Worm (Caenorhabditis elegans): ENCODE results near the gene F35H10.6.

F35H10.6 gene

DNA sequence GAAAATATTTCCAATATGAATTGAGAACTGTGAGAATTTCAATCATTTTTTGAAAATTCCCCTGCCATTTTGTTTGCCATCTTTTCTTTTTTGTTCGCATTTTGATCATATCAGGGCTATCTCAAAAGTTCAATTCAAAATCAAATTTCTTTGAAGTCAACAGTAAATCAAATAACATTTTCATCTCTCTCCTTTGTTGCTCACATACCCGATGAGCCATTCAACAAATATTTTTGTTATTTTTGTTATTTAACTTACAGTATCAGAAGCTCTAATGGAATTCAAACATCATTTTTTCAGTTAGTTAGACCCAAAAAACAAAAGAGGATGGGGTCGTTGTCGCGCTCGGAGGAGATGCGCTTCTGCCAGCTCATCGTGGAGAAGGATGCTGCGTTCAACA lies 3.9 kb downstream of the F35H10.6 start, which contains the start of gene vha-5:
TSS of gene vha-5 (plus strand) at position 301 of the 400 bp plus-strand sequence.
- TF ChIP-seq tbp1 (GFP tag; optimal IDR thresholded peaks at IDR 0.05) = no peak
- TF ChIP-seq D2030.7 (GFP tag; IDR thresholded peaks at IDR 0.05) = no peak
- TF ChIP-seq tbx-9 (tag; optimal IDR thresholded peaks at IDR 0.05; ENCODE audit: borderline replicate concordance) = no peak
- TF ChIP-seq attf-3 (GFP tag; conservative IDR thresholded peaks at IDR 0.05) = no peak
- no peak for TF ChIP-seq cebp-2 (GFP tag; IDR thresholded peaks at IDR 0.05)
- no peak for TF ChIP-seq ceh-79 (tag; optimal IDR thresholded peaks at IDR 0.05)
- no peak for TF ChIP-seq nhr-27 (tag; optimal IDR thresholded peaks at IDR 0.05)
- TF ChIP-seq B0336.3 (GFP tag; IDR thresholded peaks at IDR 0.05) = no peak
- no peak for TF ChIP-seq Y53F4B.3 (GFP tag; IDR thresholded peaks at IDR 0.05)
- TF ChIP-seq sdz-38 (tag; optimal IDR thresholded peaks at IDR 0.05) = no peak
- TF ChIP-seq B0019.2 (GFP tag; conservative IDR thresholded peaks at IDR 0.05) = no peak
- TF ChIP-seq ztf-6 (GFP tag; IDR thresholded peaks at IDR 0.05) = no peak
- no peak for TF ChIP-seq let-526 (GFP tag; IDR thresholded peaks at IDR 0.05)

DNA sequence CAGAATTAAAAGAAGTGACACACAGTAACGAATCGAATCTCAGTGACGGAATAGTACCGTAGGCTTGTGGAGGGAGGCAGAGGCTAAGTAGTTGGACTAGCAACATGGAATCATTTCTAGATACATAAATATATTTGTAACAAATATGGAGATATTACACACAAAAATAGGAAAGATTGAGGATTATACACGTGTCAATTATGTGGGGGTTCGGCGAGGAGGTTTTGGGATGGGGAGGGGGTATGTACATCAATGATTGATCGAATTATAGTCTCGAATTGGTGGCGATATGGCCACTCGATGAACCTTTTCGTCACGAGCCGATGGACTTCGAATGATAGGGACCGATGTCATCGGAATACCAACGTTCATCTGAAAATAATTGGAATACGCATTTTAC lies 7.7 kb downstream of the F35H10.6 start:
- peak; percentile 59 for TF ChIP-seq repo-1 (tag; optimal IDR thresholded peaks at IDR 0.05)
- no peak for TF ChIP-seq him-1 (tag; optimal IDR thresholded peaks at IDR 0.05)
- no peak for TF ChIP-seq aptf-3 (GFP tag; IDR thresholded peaks at IDR 0.05)
- TF ChIP-seq die-1 (tag; optimal IDR thresholded peaks at IDR 0.05) = no peak

DNA sequence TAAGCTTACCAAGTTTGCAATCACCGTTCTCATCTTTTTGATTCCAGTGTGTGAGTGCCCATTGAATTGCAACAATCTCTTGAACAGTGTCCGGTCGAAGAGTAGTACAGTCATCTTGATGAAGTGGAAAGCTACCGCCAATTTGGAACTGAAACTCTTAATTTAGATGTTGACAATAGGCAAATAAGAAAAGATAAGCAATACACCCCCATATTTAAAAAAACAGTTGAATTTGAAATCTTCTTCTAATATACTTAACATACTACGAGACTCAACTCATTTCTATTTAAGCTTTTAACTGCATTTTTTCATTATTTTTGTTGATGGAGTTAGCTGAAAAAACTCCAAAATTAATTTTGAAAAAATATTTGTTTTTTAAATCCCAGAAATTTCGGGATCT lies 12.4 kb downstream of the F35H10.6 start:
- no peak for TF ChIP-seq Y79H2A.3 (GFP tag; conservative IDR thresholded peaks at IDR 0.05)
- TF ChIP-seq ztf-25 (GFP tag; IDR thresholded peaks at IDR 0.05) = no peak
- no peak for TF ChIP-seq Y53G8AR.9 (GFP tag; conservative IDR thresholded peaks at IDR 0.05)
- TF ChIP-seq snpc-1.1 (tag; optimal IDR thresholded peaks at IDR 0.05; ENCODE audit: insufficient read depth) = no peak
- no peak for TF ChIP-seq lsl-1 (GFP tag; optimal IDR thresholded peaks at IDR 0.05)
- TF ChIP-seq tbp1 (GFP tag; optimal IDR thresholded peaks at IDR 0.05) = no peak
- TF ChIP-seq rpc-1 (optimal IDR thresholded peaks at IDR 0.05) = no peak
- no peak for TF ChIP-seq rpc-1 (tag; optimal IDR thresholded peaks at IDR 0.05)
- no peak for TF ChIP-seq die-1 (tag; optimal IDR thresholded peaks at IDR 0.05)
- TF ChIP-seq unc-130 (GFP tag; optimal IDR thresholded peaks at IDR 0.05) = no peak
- no peak for TF ChIP-seq bed-2 (GFP tag; IDR thresholded peaks at IDR 0.05)
- TF ChIP-seq ets-4 (GFP tag; optimal IDR thresholded peaks at IDR 0.05) = no peak
- TF ChIP-seq ztf-18 (tag; optimal IDR thresholded peaks at IDR 0.05) = no peak
- TF ChIP-seq sptf-2 (GFP tag; optimal IDR thresholded peaks at IDR 0.05) = no peak
- no peak for TF ChIP-seq Y95B8A.8 (GFP tag; IDR thresholded peaks at IDR 0.05)
- no peak for TF ChIP-seq madf-8 (GFP tag; conservative IDR thresholded peaks at IDR 0.05)
- TF ChIP-seq F55B11.4 (tag; optimal IDR thresholded peaks at IDR 0.05; ENCODE audit: borderline replicate concordance, insufficient read depth) = no peak
- no peak for TF ChIP-seq hlh-26 (GFP tag; conservative IDR thresholded peaks at IDR 0.05)
- no peak for TF ChIP-seq snpc-3.4 (tag; optimal IDR thresholded peaks at IDR 0.05)
- no peak for TF ChIP-seq ztf-26 (tag; optimal IDR thresholded peaks at IDR 0.05)
- TF ChIP-seq egl-18 (GFP tag; IDR thresholded peaks at IDR 0.05) = no peak

DNA sequence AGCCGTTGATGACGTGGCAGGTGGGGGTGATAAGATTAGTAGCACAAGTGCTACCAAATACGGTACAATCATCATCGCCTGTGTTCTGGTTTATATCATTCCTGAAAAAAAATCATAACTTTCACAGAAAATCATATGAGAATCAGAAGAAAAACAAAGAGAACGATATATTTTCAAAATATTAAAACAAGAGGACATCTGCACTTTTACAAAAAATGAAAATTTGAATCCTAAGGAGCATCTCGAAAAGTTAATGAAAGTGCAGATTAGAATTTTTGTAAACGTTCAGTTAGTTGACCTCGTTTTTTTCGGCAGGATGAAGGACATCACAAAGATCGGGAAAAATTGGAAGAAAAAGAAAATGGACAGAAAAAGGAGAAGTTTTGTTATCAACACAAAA lies 13.1 kb downstream of the F35H10.6 start, which contains the start of gene F35H10.10:
TSS of gene F35H10.10 (minus strand) at position 101 of the 400 bp plus-strand sequence.
- no peak for TF ChIP-seq nhr-90 (tag; optimal IDR thresholded peaks at IDR 0.05)
- no peak for TF ChIP-seq madf-10 (tag; optimal IDR thresholded peaks at IDR 0.05)
- no peak for TF ChIP-seq nfya-1 (tag; optimal IDR thresholded peaks at IDR 0.05; ENCODE audit: borderline replicate concordance, insufficient read depth)
- no peak for TF ChIP-seq ceh-40 (GFP tag; IDR thresholded peaks at IDR 0.05)
- TF ChIP-seq dpl-1 (GFP tag; optimal IDR thresholded peaks at IDR 0.05) = no peak
- no peak for TF ChIP-seq efl-1 (GFP tag; optimal IDR thresholded peaks at IDR 0.05)
- no peak for TF ChIP-seq mxl-1 (tag; optimal IDR thresholded peaks at IDR 0.05)
- TF ChIP-seq hlh-12 (tag; optimal IDR thresholded peaks at IDR 0.05) = no peak
- no peak for TF ChIP-seq T07F8.4 (tag; optimal IDR thresholded peaks at IDR 0.05)
- TF ChIP-seq ceh-100 (GFP tag; IDR thresholded peaks at IDR 0.05) = no peak
- no peak for TF ChIP-seq attf-5 (GFP tag; optimal IDR thresholded peaks at IDR 0.05)

All from whole organism, young adult.